Worm (Caenorhabditis elegans) whole organism, L4 larva: ENCODE data around the gene K09H11.4.

Experiments used
- D1046.2 ChIP-seq: fragments of 200-800 bp; sonication (Bioruptor generic); IDR thresholded peaks from 2 replicates; pipeline ENCODE4 v1.3.6; 2022; ENCODE audit warnings: missing genetic modification characterization, missing compliant biosample characterization
- F26F4.8 ChIP-seq: fragments of 200-800 bp; sonication (Bioruptor generic); conservative IDR thresholded peaks from 2 replicates; pipeline ENCODE4 v1.3.6; 2022; ENCODE audit warnings: missing genetic modification characterization, missing compliant biosample characterization
- F37D6.2 ChIP-seq: sonication (generic microtip); optimal IDR thresholded peaks from 2 replicates; lab custom pipeline; 2016; ENCODE audit warnings: mild to moderate bottlenecking, missing genetic modification characterization, missing compliant biosample characterization
- R02D3.7 ChIP-seq: fragments of 150-350 bp; sonication (generic microtip); optimal IDR thresholded peaks from 3 replicates; lab custom pipeline; 2014; ENCODE audit warnings: missing biosample characterization, missing genetic modification characterization
- Y48G9A.11 ChIP-seq: fragments of 200-800 bp; sonication (Bioruptor generic); IDR thresholded peaks from 2 replicates; pipeline ENCODE4 v1.3.6; 2022; ENCODE audit warnings: missing genetic modification reagents, missing genetic modification characterization, missing compliant biosample characterization
- ZK546.5 ChIP-seq, 2 experiments: sonication (generic microtip); optimal IDR thresholded peaks; 2 replicates each; lab custom pipeline; 2017; ENCODE audit warnings: missing biosample characterization in 2 of 2, missing genetic modification characterization in 2 of 2
- aha-1 ChIP-seq: fragments of 150-350 bp; peaks from one replicate; lab custom pipeline; 2014; ENCODE audit warnings: missing biosample characterization, missing genetic modification characterization
- aly-2 ChIP-seq: sonication (generic microtip); optimal IDR thresholded peaks from 2 replicates; lab custom pipeline; 2018; ENCODE audit warnings: missing biosample characterization, missing genetic modification characterization
- arid-1 ChIP-seq: fragments of 200-800 bp; sonication (Bioruptor generic); conservative IDR thresholded peaks from 2 replicates; pipeline ENCODE4 v1.3.6; 2022; ENCODE audit warnings: missing genetic modification reagents, missing genetic modification characterization, missing compliant biosample characterization
- attf-4 ChIP-seq: sonication (generic microtip); optimal IDR thresholded peaks from 3 replicates; lab custom pipeline; 2017; ENCODE audit warnings: missing biosample characterization, missing genetic modification characterization
- ceh-28 ChIP-seq: fragments of 150-350 bp; optimal IDR thresholded peaks from 2 replicates; lab custom pipeline; 2014; ENCODE audit warnings: missing biosample characterization, missing genetic modification reagents, missing genetic modification characterization
- ceh-62 ChIP-seq: sonication (generic microtip); optimal IDR thresholded peaks from 2 replicates; lab custom pipeline; 2017; ENCODE audit warnings: missing biosample characterization, missing genetic modification characterization
- ceh-82 ChIP-seq: sonication (generic microtip); optimal IDR thresholded peaks from 2 replicates; lab custom pipeline; 2017; ENCODE audit warnings: missing biosample characterization, missing genetic modification characterization
- ces-1 ChIP-seq: fragments of 150-350 bp; sonication (generic microtip); optimal IDR thresholded peaks from 4 replicates; lab custom pipeline; 2014; ENCODE audit warnings: missing biosample characterization, missing genetic modification reagents, missing genetic modification characterization
- cey-2 ChIP-seq: sonication (generic microtip); optimal IDR thresholded peaks from 3 replicates; lab custom pipeline; 2017; ENCODE audit warnings: missing genetic modification characterization, mild to moderate bottlenecking, missing compliant biosample characterization, antibody characterized with exemption, borderline replicate concordance; ENCODE audit not compliant: insufficient read depth
- daf-8 ChIP-seq: fragments of 200-800 bp; sonication (Bioruptor generic); IDR thresholded peaks from 2 replicates; pipeline ENCODE4 v1.3.6; 2022; ENCODE audit warnings: missing genetic modification characterization, missing compliant biosample characterization
- dmd-6 ChIP-seq: fragments of 200-800 bp; sonication (Bioruptor generic); IDR thresholded peaks from 2 replicates; pipeline ENCODE4 v1.3.6; 2022; ENCODE audit warnings: missing genetic modification reagents, missing genetic modification characterization, missing compliant biosample characterization
- dmd-8 ChIP-seq: fragments of 200-800 bp; sonication (Bioruptor generic); IDR thresholded peaks from 2 replicates; pipeline ENCODE4 v1.3.6; 2022; ENCODE audit warnings: missing genetic modification characterization, missing compliant biosample characterization
- egl-27 ChIP-seq: sonication (generic microtip); optimal IDR thresholded peaks from 3 replicates; lab custom pipeline; 2017; ENCODE audit warnings: missing biosample characterization, missing genetic modification reagents, missing genetic modification characterization
- egl-43 ChIP-seq: fragments of 200-800 bp; sonication (Bioruptor generic); IDR thresholded peaks from 2 replicates; pipeline ENCODE4 v1.3.6; 2022; ENCODE audit warnings: missing genetic modification reagents, missing genetic modification characterization, missing compliant biosample characterization
- fkh-10 ChIP-seq: fragments of 150-350 bp; optimal IDR thresholded peaks from 2 replicates; lab custom pipeline; 2014; ENCODE audit warnings: missing biosample characterization, missing genetic modification reagents, missing genetic modification characterization
- gei-8 ChIP-seq: fragments of 200-800 bp; sonication (Bioruptor generic); optimal IDR thresholded peaks from 2 replicates; lab custom pipeline; 2018; ENCODE audit warnings: mild to moderate bottlenecking, missing genetic modification characterization, missing compliant biosample characterization
- hif-1 ChIP-seq, 2 experiments: sonication (generic microtip); optimal IDR thresholded peaks; 2 replicates each; lab custom pipeline; 2016 to 2017; ENCODE audit warnings: missing compliant biosample characterization in 2 of 2, missing genetic modification characterization in 2 of 2, missing genetic modification reagents in 2 of 2, missing genotype in 2 of 2, mild to moderate bottlenecking in 1 of 2
- hlh-30 ChIP-seq: sonication (generic microtip); optimal IDR thresholded peaks from 2 replicates; lab custom pipeline; 2017; ENCODE audit warnings: antibody characterized with exemption, mild to moderate bottlenecking, missing genetic modification characterization, missing compliant biosample characterization; ENCODE audit not compliant: insufficient read depth
- hmg-1.1 ChIP-seq: fragments of 200-800 bp; sonication (Bioruptor generic); IDR thresholded peaks from 2 replicates; pipeline ENCODE4 v1.3.6; 2022; ENCODE audit warnings: missing genetic modification reagents, missing genetic modification characterization, missing compliant biosample characterization
- jun-1 ChIP-seq: fragments of 150-350 bp; optimal IDR thresholded peaks from 2 replicates; lab custom pipeline; 2014; ENCODE audit warnings: missing biosample characterization, missing genetic modification reagents, missing genetic modification characterization
- lin-1 ChIP-seq: fragments of 200-800 bp; sonication (Bioruptor generic); IDR thresholded peaks from 2 replicates; pipeline ENCODE4 v1.3.6; 2022; ENCODE audit warnings: missing genetic modification reagents, missing genetic modification characterization, missing compliant biosample characterization
- lin-13 ChIP-seq: fragments of 150-350 bp; optimal IDR thresholded peaks from 2 replicates; lab custom pipeline; 2014; ENCODE audit warnings: missing biosample characterization, missing genetic modification reagents, missing genetic modification characterization
- lin-15B ChIP-seq: fragments of 150-350 bp; sonication (generic microtip); optimal IDR thresholded peaks from 3 replicates; lab custom pipeline; 2014; ENCODE audit warnings: missing biosample characterization, missing genetic modification characterization
- lin-29 ChIP-seq: fragments of 200-800 bp; sonication (Bioruptor generic); IDR thresholded peaks from 2 replicates; pipeline ENCODE4 v1.3.6; 2022; ENCODE audit warnings: missing genetic modification reagents, missing genetic modification characterization, missing compliant biosample characterization
- lin-39 ChIP-seq: fragments of 150-350 bp; optimal IDR thresholded peaks from 2 replicates; lab custom pipeline; 2014; ENCODE audit warnings: missing biosample characterization, missing genetic modification reagents, missing genetic modification characterization
- lsy-2 ChIP-seq, 2 experiments: fragments of 150-350 bp in 1 of 2; sonication (generic microtip) in 1 of 2; optimal IDR thresholded peaks; 2 replicates each; lab custom pipeline; 2014 to 2017; ENCODE audit warnings: missing biosample characterization in 2 of 2, missing genetic modification characterization in 2 of 2
- mdl-1 ChIP-seq, 2 experiments: fragments of 150-350 bp in 1 of 2; sonication (generic microtip) in 1 of 2; optimal IDR thresholded peaks; 2 replicates each; lab custom pipeline; 2014 to 2017; ENCODE audit warnings: missing biosample characterization in 2 of 2, missing genetic modification characterization in 2 of 2
- mes-2 ChIP-seq: sonication (generic microtip); optimal IDR thresholded peaks from 2 replicates; lab custom pipeline; 2016; ENCODE audit warnings: missing genotype, mild to moderate bottlenecking, missing genetic modification characterization, missing compliant biosample characterization; ENCODE audit not compliant: poor library complexity, severe bottlenecking
- nhr-10 ChIP-seq: fragments of 150-350 bp; optimal IDR thresholded peaks from 2 replicates; lab custom pipeline; 2014; ENCODE audit warnings: missing biosample characterization, missing genetic modification characterization
- nhr-11 ChIP-seq: fragments of 150-350 bp; optimal IDR thresholded peaks from 2 replicates; lab custom pipeline; 2014; ENCODE audit warnings: missing biosample characterization, missing genetic modification characterization
- nhr-111 ChIP-seq: fragments of 200-800 bp; sonication (Bioruptor generic); optimal IDR thresholded peaks from 2 replicates; lab custom pipeline; 2018; ENCODE audit warnings: mild to moderate bottlenecking, missing genetic modification characterization, missing compliant biosample characterization
- nhr-28 ChIP-seq: fragments of 150-350 bp; optimal IDR thresholded peaks from 2 replicates; lab custom pipeline; 2014; ENCODE audit warnings: missing biosample characterization, missing genetic modification characterization
- nhr-41 ChIP-seq: fragments of 200-800 bp; sonication (Bioruptor generic); IDR thresholded peaks from 2 replicates; pipeline ENCODE4 v1.3.6; 2022; ENCODE audit warnings: missing genetic modification reagents, missing genetic modification characterization, missing compliant biosample characterization
- nhr-48 ChIP-seq: sonication (generic microtip); optimal IDR thresholded peaks from 2 replicates; lab custom pipeline; 2016; ENCODE audit warnings: mild to moderate bottlenecking, missing genetic modification characterization, missing compliant biosample characterization
- nhr-6 ChIP-seq: fragments of 150-350 bp; optimal IDR thresholded peaks from 2 replicates; lab custom pipeline; 2014; ENCODE audit warnings: missing biosample characterization, missing genetic modification characterization
- nhr-76 ChIP-seq: fragments of 150-350 bp; optimal IDR thresholded peaks from 2 replicates; lab custom pipeline; 2014; ENCODE audit warnings: missing biosample characterization, missing genetic modification characterization
- nhr-77 ChIP-seq: fragments of 150-350 bp; optimal IDR thresholded peaks from 2 replicates; lab custom pipeline; 2014; ENCODE audit warnings: missing biosample characterization, missing genetic modification characterization
- pqm-1 ChIP-seq: sonication (generic microtip); optimal IDR thresholded peaks from 2 replicates; lab custom pipeline; 2017; ENCODE audit warnings: missing biosample characterization, missing genetic modification characterization
- saeg-2 ChIP-seq: fragments of 200-800 bp; sonication (Bioruptor generic); IDR thresholded peaks from 2 replicates; pipeline ENCODE4 v1.3.6; 2022; ENCODE audit warnings: missing genetic modification reagents, missing genetic modification characterization, missing compliant biosample characterization
- sdz-12 ChIP-seq: fragments of 200-800 bp; sonication (Bioruptor generic); optimal IDR thresholded peaks from 2 replicates; lab custom pipeline; 2018; ENCODE audit warnings: mild to moderate bottlenecking, missing genetic modification characterization, missing compliant biosample characterization
- spr-1 ChIP-seq: sonication (generic microtip); optimal IDR thresholded peaks from 2 replicates; lab custom pipeline; 2016; ENCODE audit warnings: mild to moderate bottlenecking, missing genetic modification characterization, missing compliant biosample characterization
- tag-97 ChIP-seq: fragments of 200-800 bp; sonication (Bioruptor generic); IDR thresholded peaks from 2 replicates; pipeline ENCODE4 v1.3.6; 2022; ENCODE audit warnings: missing genetic modification characterization, missing compliant biosample characterization
- unc-130 ChIP-seq: sonication (generic microtip); optimal IDR thresholded peaks from 2 replicates; lab custom pipeline; 2016; ENCODE audit warnings: missing genetic modification reagents, missing genetic modification characterization, missing compliant biosample characterization
- vab-7 ChIP-seq: fragments of 200-800 bp; sonication (Bioruptor generic); IDR thresholded peaks from 2 replicates; pipeline ENCODE4 v1.3.6; 2022; ENCODE audit warnings: missing genetic modification reagents, missing genetic modification characterization, missing compliant biosample characterization
- zfp-2 ChIP-seq: sonication (generic microtip); optimal IDR thresholded peaks from 2 replicates; lab custom pipeline; 2016; ENCODE audit warnings: mild to moderate bottlenecking, missing genetic modification characterization, missing compliant biosample characterization
- zfp-3 ChIP-seq: fragments of 200-800 bp; sonication (Bioruptor generic); conservative IDR thresholded peaks from 2 replicates; pipeline ENCODE4 v1.3.6; 2022; ENCODE audit warnings: missing genetic modification reagents, missing genetic modification characterization, missing compliant biosample characterization
- ztf-7 ChIP-seq: fragments of 150-350 bp; optimal IDR thresholded peaks from 2 replicates; lab custom pipeline; 2014; ENCODE audit warnings: missing biosample characterization, missing genetic modification characterization

The K09H11.4 gene

ce11 chrV:5763787-5764186 is 37.4 kb upstream of the K09H11.4 start, which contains the start of gene pgph-3 (continued):
- TF ChIP-seq ceh-28 (no peak), nhr-77 (tag; lab: Kevin White, UChicago) (peak; percentile 85), lin-29 (GFP tag; lab: Robert Waterston, UW) (no peak), mdl-1 (tag; optimal IDR thresholded peaks at IDR 0.05; lab: Kevin White, UChicago) (peak; percentile 75 to 94), R02D3.7 (no peak), lin-1 (peak; percentile 91), spr-1 (tag; lab: Kevin White, UChicago) (peak; percentile 26), unc-130 (GFP tag; lab: Kevin White, UChicago) (no peak), ztf-7 (tag; lab: Kevin White, UChicago) (peak; percentile 65), dmd-8 (GFP tag; lab: Robert Waterston, UW) (no peak), lin-13 (GFP tag; lab: Kevin White, UChicago) (no peak), nhr-11 (tag; lab: Kevin White, UChicago) (peak; percentile 32), egl-43 (GFP tag; lab: Robert Waterston, UW) (no peak), aly-2 (tag; lab: Kevin White, UChicago) (no peak), mes-2 (no peak), nhr-48 (tag; lab: Kevin White, UChicago) (peak; percentile 93), ZK546.5 (tag; optimal IDR thresholded peaks at IDR 0.05; lab: Kevin White, UChicago) (no peak), D1046.2 (GFP tag; lab: Robert Waterston, UW) (no peak), nhr-6 (tag; lab: Kevin White, UChicago) (peak; percentile 49), hlh-30 (tag; lab: Kevin White, UChicago) (peak; percentile 84), ceh-62 (no peak), saeg-2 (peak; percentile 77; the same call in 1 of the 2 replicates), nhr-41 (GFP tag; lab: Robert Waterston, UW) (no peak), lin-39 (tag; lab: Kevin White, UChicago) (no peak), jun-1 (tag; lab: Kevin White, UChicago) (no peak), F37D6.2 (tag; lab: Kevin White, UChicago) (no peak), gei-8 (GFP tag; lab: Kevin White, UChicago) (peak; percentile 7), ces-1 (GFP tag; lab: Kevin White, UChicago) (no peak), fkh-10 (GFP tag; lab: Kevin White, UChicago) (no peak), cey-2 (tag; lab: Kevin White, UChicago) (peak; percentile 80), daf-8 (GFP tag; lab: Robert Waterston, UW) (no peak), arid-1 (GFP tag; lab: Robert Waterston, UW) (no peak; the same call in 1 of the 2 replicates), F26F4.8 (GFP tag; lab: Robert Waterston, UW) (no peak), tag-97 (GFP tag; lab: Robert Waterston, UW) (no peak), dmd-6 (GFP tag; lab: Robert Waterston, UW) (peak; percentile 98), zfp-3 (peak; percentile 49; the same call in 1 of the 2 replicates), Y48G9A.11 (GFP tag; lab: Robert Waterston, UW) (no peak), attf-4 (tag; lab: Kevin White, UChicago) (no peak), hmg-1.1 (GFP tag; lab: Robert Waterston, UW) (no peak), lsy-2 (tag; optimal IDR thresholded peaks at IDR 0.05; lab: Kevin White, UChicago) (peak in 1 of 2 experiments; percentile 75), nhr-76 (peak; percentile 69), nhr-28 (tag; lab: Kevin White, UChicago) (peak; percentile 89), nhr-10 (peak; percentile 60), hif-1 (tag; optimal IDR thresholded peaks at IDR 0.05; lab: Kevin White, UChicago) (peak in 1 of 2 experiments; percentile 41), lin-15B (tag; lab: Kevin White, UChicago) (no peak), aha-1 (tag; lab: Kevin White, UChicago) (peak; percentile 51), ceh-82 (no peak), zfp-2 (tag; lab: Kevin White, UChicago) (no peak), pqm-1 (tag; lab: Kevin White, UChicago) (peak; percentile 59), egl-27 (tag; lab: Kevin White, UChicago) (no peak), vab-7 (GFP tag; lab: Robert Waterston, UW) (no peak), nhr-111 (GFP tag; lab: Kevin White, UChicago) (no peak), sdz-12 (GFP tag; lab: Kevin White, UChicago) (no peak)
